Fruit fly (Drosophila melanogaster) whole organism, adult: ENCODE measurements around the gene CG10801.

Experiments
- CG11617 ChIP-seq: fragments of 200-800 bp; sonication (Bioruptor generic); optimal IDR thresholded peaks from 2 replicates; lab custom pipeline; 2017; ENCODE audit warnings: mild to moderate bottlenecking, missing biosample characterization, missing genetic modification reagents, missing genetic modification characterization
- CG14711 ChIP-seq: fragments of 200-800 bp; sonication (Bioruptor generic); optimal IDR thresholded peaks from 2 replicates; lab custom pipeline; 2018; ENCODE audit warnings: missing biosample characterization, mild to moderate bottlenecking, missing genetic modification characterization, moderate library complexity
- CG1620 ChIP-seq: fragments of 200-800 bp; sonication (Bioruptor generic); optimal IDR thresholded peaks from 2 replicates; lab custom pipeline; 2016; ENCODE audit warnings: missing biosample characterization, missing genetic modification characterization
- CG7101 ChIP-seq: fragments of 200-800 bp; sonication (Bioruptor generic); optimal IDR thresholded peaks from 2 replicates; lab custom pipeline; 2018; ENCODE audit warnings: missing biosample characterization, mild to moderate bottlenecking, missing genetic modification characterization, moderate library complexity
- Clk ChIP-seq: fragments of 200-800 bp; sonication (Bioruptor generic); optimal IDR thresholded peaks from 2 replicates; lab custom pipeline; 2017; ENCODE audit warnings: missing biosample characterization, missing genetic modification characterization
- Crg-1 ChIP-seq: fragments of 200-800 bp; sonication (Bioruptor generic); optimal IDR thresholded peaks from 2 replicates; lab custom pipeline; 2016; ENCODE audit warnings: missing biosample characterization, missing genetic modification characterization
- cic ChIP-seq: fragments of 200-800 bp; sonication (Bioruptor generic); optimal IDR thresholded peaks from 2 replicates; lab custom pipeline; 2017; ENCODE audit warnings: missing biosample characterization, mild to moderate bottlenecking, missing genetic modification characterization, moderate library complexity
- cnc ChIP-seq, 2 experiments: fragments of >200 bp; optimal IDR thresholded peaks; 2 replicates each; lab custom pipeline; 2017
- kay ChIP-seq: fragments of 200-800 bp; sonication (Bioruptor generic); peaks from one replicate; lab custom pipeline; 2016; ENCODE audit warnings: missing biosample characterization, missing genetic modification characterization, borderline replicate concordance
- ovo ChIP-seq: fragments of 200-800 bp; sonication (Bioruptor generic); optimal IDR thresholded peaks from 2 replicates; lab custom pipeline; 2016; ENCODE audit warnings: missing biosample characterization, missing genetic modification characterization
- tj ChIP-seq: fragments of 200-800 bp; sonication (Bioruptor generic); optimal IDR thresholded peaks from 3 replicates; lab custom pipeline; 2017; ENCODE audit warnings: missing biosample characterization, mild to moderate bottlenecking, missing genetic modification characterization, moderate library complexity
- toe ChIP-seq: fragments of 200-800 bp; sonication (Bioruptor generic); optimal IDR thresholded peaks from 2 replicates; lab custom pipeline; 2016; ENCODE audit warnings: missing biosample characterization, missing genetic modification characterization

DNA sequence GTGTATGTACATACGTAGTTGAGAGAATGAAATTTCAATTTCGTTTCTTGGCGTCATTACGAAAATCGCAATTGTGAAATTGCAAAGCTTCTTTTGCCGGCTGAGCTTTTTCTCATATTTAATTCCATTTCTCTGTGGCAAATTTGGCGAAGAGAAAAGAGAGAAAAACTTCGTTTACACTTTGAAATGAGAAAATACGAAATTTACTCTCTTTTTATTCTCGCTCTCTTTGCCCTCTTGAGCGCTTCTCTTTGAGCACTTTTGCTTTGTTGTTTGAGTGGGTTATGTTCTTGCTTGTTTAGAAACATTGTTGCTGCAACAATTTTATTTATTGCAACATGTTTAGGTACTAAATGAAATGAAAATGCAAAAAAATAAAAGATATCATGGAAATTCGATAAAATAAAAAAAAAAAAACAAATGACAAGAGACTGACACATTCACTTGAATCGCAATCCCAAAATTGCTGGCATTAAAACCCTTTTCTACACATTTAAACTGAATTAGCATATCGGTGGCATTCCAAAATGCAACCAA lies 9.1 kb upstream of the CG10801 start:
- TF ChIP-seq ovo (GFP tag; lab: Kevin White, UChicago) (no peak), Crg-1 (GFP tag; lab: Kevin White, UChicago) (no peak), toe (GFP tag; lab: Kevin White, UChicago) (no peak), tj (GFP tag; lab: Kevin White, UChicago) (no peak), CG1620 (GFP tag; lab: Kevin White, UChicago) (no peak), cic (GFP tag; lab: Kevin White, UChicago) (peak; percentile 33), cnc (optimal IDR thresholded peaks at IDR 0.05; lab: Kevin White, UChicago) (no peak), CG7101 (tag; lab: Kevin White, UChicago) (no peak), kay (GFP tag; lab: Kevin White, UChicago) (peak; percentile 54), CG11617 (GFP tag; lab: Kevin White, UChicago) (no peak), CG14711 (no peak), Clk (GFP tag; lab: Kevin White, UChicago) (no peak)
